Worm (Caenorhabditis elegans): ENCODE data around the gene srw-54.
"Not testable (repeated sequence)": the region's sequence is repeated elsewhere in the genome, so short reads cannot be mapped to it uniquely, and the experiment has no call there.

Gene srw-54

ce11 chrV:16647093-16647492 lies 36.0 kb downstream of the srw-54 start, which contains the start of gene W06G6.10:
W06G6.10 (minus strand) TSS chrV:16647193.
- no peak for TF ChIP-seq xbp-1 (tag; optimal IDR thresholded peaks at IDR 0.05)
- TF ChIP-seq grh-1 (GFP tag; IDR thresholded peaks at IDR 0.05), result no peak
- no peak for TF ChIP-seq Y116A8C.19 (tag; optimal IDR thresholded peaks at IDR 0.05; ENCODE audit: borderline replicate concordance)
- TF ChIP-seq efl-1 (optimal IDR thresholded peaks at IDR 0.05), result no peak
- peak in 1 of 2 experiments; percentile 10 for TF ChIP-seq efl-1 (GFP tag; optimal IDR thresholded peaks at IDR 0.05 in 1 of 2)
- TF ChIP-seq egl-13 (tag; optimal IDR thresholded peaks at IDR 0.05), result no peak
- no peak for TF ChIP-seq hpl-2 (GFP tag; optimal IDR thresholded peaks at IDR 0.05)

- TF ChIP-seq nhr-85 (tag) (peak; percentile 6), unc-86 (tag; optimal IDR thresholded peaks at IDR 0.05) (no peak)
Observed at ce11 chrV:16648317-16649018, 37.3 kb downstream of the srw-54 start, which contains the start of gene W06G6.20. W06G6.20 (minus strand) TSS chrV:16648367.

ce11 chrV:16649200-16649599 lies 38.1 kb downstream of the srw-54 start, which contains the start of gene W06G6.11:
W06G6.11 (minus strand) TSS chrV:16649300.
- not testable (repeated sequence) for TF ChIP-seq nhr-20 (tag; optimal IDR thresholded peaks at IDR 0.05); isw-1 (GFP tag; IDR thresholded peaks at IDR 0.05); mep-1 (tag; optimal IDR thresholded peaks at IDR 0.05)

ce11 chrV:16654242-16654641 lies 43.1 kb downstream of the srw-54 start, which contains the start of gene W06G6.15:
W06G6.15 (plus strand) TSS chrV:16654542.
- not testable (repeated sequence) for TF ChIP-seq unc-98 (GFP tag; IDR thresholded peaks at IDR 0.05); ets-5 (GFP tag; IDR thresholded peaks at IDR 0.05); xbp-1 (tag; optimal IDR thresholded peaks at IDR 0.05)

ce11 chrV:16660816-16661215 lies 49.7 kb downstream of the srw-54 start, which contains the start of gene Y70C5B.2:
Y70C5B.2 (minus strand) TSS chrV:16660916.
- not testable (repeated sequence) for TF ChIP-seq unc-130 (tag; optimal IDR thresholded peaks at IDR 0.05); lir-3 (tag; optimal IDR thresholded peaks at IDR 0.05; ENCODE audit: poor library complexity); efl-3 (GFP tag; optimal IDR thresholded peaks at IDR 0.05)
